Worm (Caenorhabditis elegans) whole organism, L2 larva: Measurements from ENCODE around the gene F41B5.12.
"Not testable (repeated sequence)": the region's sequence is repeated elsewhere in the genome, so short reads cannot be mapped to it uniquely, and the experiment has no call there.

Experiments used
- C34F6.9 ChIP-seq: fragments of 150-350 bp; optimal IDR thresholded peaks from 2 replicates; lab custom pipeline; 2014; ENCODE audit warnings: missing biosample characterization, missing genetic modification characterization
- F13H6.1 ChIP-seq: sonication (generic microtip); optimal IDR thresholded peaks from 2 replicates; lab custom pipeline; 2016; ENCODE audit warnings: missing genetic modification characterization, missing compliant biosample characterization
- Y55F3AM.14 ChIP-seq: fragments of 200-800 bp; sonication (Bioruptor generic); optimal IDR thresholded peaks from 2 replicates; lab custom pipeline; 2018; ENCODE audit warnings: mild to moderate bottlenecking, missing genetic modification characterization, missing compliant biosample characterization
- ZK546.5 ChIP-seq: sonication (generic microtip); optimal IDR thresholded peaks from 2 replicates; lab custom pipeline; 2017; ENCODE audit warnings: missing biosample characterization, missing genetic modification characterization
- alr-1 ChIP-seq: fragments of 150-350 bp; optimal IDR thresholded peaks from 2 replicates; lab custom pipeline; 2014; ENCODE audit warnings: missing biosample characterization, missing genetic modification characterization
- aly-2 ChIP-seq: fragments of 150-350 bp; optimal IDR thresholded peaks from 2 replicates; lab custom pipeline; 2014; ENCODE audit warnings: missing biosample characterization, missing genetic modification characterization
- blmp-1 ChIP-seq: sonication (generic microtip); optimal IDR thresholded peaks from 2 replicates; lab custom pipeline; 2017; ENCODE audit warnings: missing genetic modification characterization, mild to moderate bottlenecking, missing compliant biosample characterization, antibody characterized with exemption, moderate library complexity; ENCODE audit not compliant: insufficient read depth
- ceh-16 ChIP-seq: fragments of 150-350 bp; optimal IDR thresholded peaks from 2 replicates; lab custom pipeline; 2014; ENCODE audit warnings: missing biosample characterization, missing genetic modification characterization
- ceh-82 ChIP-seq: fragments of 150-350 bp; optimal IDR thresholded peaks from 2 replicates; lab custom pipeline; 2014; ENCODE audit warnings: missing biosample characterization, missing genetic modification characterization
- crh-2 ChIP-seq: sonication (generic microtip); optimal IDR thresholded peaks from 2 replicates; lab custom pipeline; 2017; ENCODE audit warnings: missing biosample characterization, missing genetic modification characterization
- egl-27 ChIP-seq: sonication (generic microtip); optimal IDR thresholded peaks from 3 replicates; lab custom pipeline; 2017; ENCODE audit warnings: missing biosample characterization, missing genetic modification reagents, missing genetic modification characterization
- elt-1 ChIP-seq: fragments of 150-350 bp; optimal IDR thresholded peaks from 2 replicates; lab custom pipeline; 2014; ENCODE audit warnings: missing biosample characterization, missing genetic modification characterization
- elt-3 ChIP-seq: sonication (generic microtip); optimal IDR thresholded peaks from 2 replicates; lab custom pipeline; 2017; ENCODE audit warnings: missing biosample characterization, missing genetic modification characterization
- fos-1 ChIP-seq: fragments of 150-350 bp; optimal IDR thresholded peaks from 2 replicates; lab custom pipeline; 2014; ENCODE audit warnings: missing biosample characterization, missing genetic modification characterization
- gmeb-1 ChIP-seq: fragments of 150-350 bp; optimal IDR thresholded peaks from 2 replicates; lab custom pipeline; 2014; ENCODE audit warnings: missing biosample characterization, missing genetic modification characterization
- lin-11 ChIP-seq: fragments of 150-350 bp; sonication (generic microtip); optimal IDR thresholded peaks from 2 replicates; lab custom pipeline; 2014; ENCODE audit warnings: missing biosample characterization, missing genetic modification characterization, inconsistent platforms, mixed read lengths
- lin-13 ChIP-seq: fragments of 150-350 bp; optimal IDR thresholded peaks from 2 replicates; lab custom pipeline; 2014; ENCODE audit warnings: missing biosample characterization, missing genetic modification reagents, missing genetic modification characterization
- lin-39 ChIP-seq: fragments of 150-350 bp; optimal IDR thresholded peaks from 2 replicates; lab custom pipeline; 2014; ENCODE audit warnings: missing biosample characterization, missing genetic modification reagents, missing genetic modification characterization
- lsy-2 ChIP-seq, 2 experiments: fragments of 150-350 bp in 1 of 2; sonication (generic microtip) in 1 of 2; optimal IDR thresholded peaks; 2 replicates each; lab custom pipeline; 2014 to 2017; ENCODE audit warnings: missing biosample characterization in 2 of 2, missing genetic modification characterization in 2 of 2
- mdl-1 ChIP-seq, 2 experiments: fragments of 150-350 bp in 1 of 2; sonication (generic microtip) in 1 of 2; optimal IDR thresholded peaks; 2 replicates each; lab custom pipeline; 2017; ENCODE audit warnings: missing biosample characterization in 2 of 2, missing genetic modification characterization in 2 of 2
- nhr-10 ChIP-seq: sonication (generic microtip); optimal IDR thresholded peaks from 2 replicates; lab custom pipeline; 2017; ENCODE audit warnings: missing biosample characterization, missing genetic modification characterization
- nhr-11 ChIP-seq: fragments of 150-350 bp; optimal IDR thresholded peaks from 2 replicates; lab custom pipeline; 2014; ENCODE audit warnings: missing biosample characterization, missing genetic modification characterization
- nhr-12 ChIP-seq: fragments of 150-350 bp; optimal IDR thresholded peaks from 2 replicates; lab custom pipeline; 2014; ENCODE audit warnings: missing biosample characterization, missing genetic modification characterization
- nhr-129 ChIP-seq: fragments of 150-350 bp; optimal IDR thresholded peaks from 2 replicates; lab custom pipeline; 2014; ENCODE audit warnings: missing biosample characterization, missing genetic modification characterization
- nhr-21 ChIP-seq: fragments of 150-350 bp; optimal IDR thresholded peaks from 2 replicates; lab custom pipeline; 2014; ENCODE audit warnings: missing biosample characterization, missing genetic modification characterization
- nhr-23 ChIP-seq: fragments of 150-350 bp; optimal IDR thresholded peaks from 2 replicates; lab custom pipeline; 2014; ENCODE audit warnings: missing biosample characterization, missing genetic modification reagents, missing genetic modification characterization
- nhr-25 ChIP-seq: fragments of 150-350 bp; sonication (generic microtip); optimal IDR thresholded peaks from 3 replicates; lab custom pipeline; 2014; ENCODE audit warnings: missing biosample characterization, missing genetic modification characterization
- nhr-6 ChIP-seq: fragments of 150-350 bp; optimal IDR thresholded peaks from 2 replicates; lab custom pipeline; 2014; ENCODE audit warnings: missing biosample characterization, missing genetic modification characterization
- nhr-77 ChIP-seq: fragments of 150-350 bp; optimal IDR thresholded peaks from 2 replicates; lab custom pipeline; 2014; ENCODE audit warnings: missing biosample characterization, missing genetic modification characterization
- peb-1 ChIP-seq: fragments of 150-350 bp; optimal IDR thresholded peaks from 2 replicates; lab custom pipeline; 2014; ENCODE audit warnings: missing biosample characterization, missing genetic modification characterization
- sem-4 ChIP-seq: fragments of 150-350 bp; optimal IDR thresholded peaks from 2 replicates; lab custom pipeline; 2014; ENCODE audit warnings: missing biosample characterization, missing genetic modification reagents, missing genetic modification characterization
- skn-1 ChIP-seq: sonication (generic microtip); optimal IDR thresholded peaks from 2 replicates; lab custom pipeline; 2017; ENCODE audit warnings: missing biosample characterization, missing genetic modification characterization
- sma-3 ChIP-seq: sonication (generic microtip); optimal IDR thresholded peaks from 2 replicates; lab custom pipeline; 2016; ENCODE audit warnings: missing genetic modification reagents, missing genetic modification characterization, missing compliant biosample characterization
- sma-9 ChIP-seq, 2 experiments: fragments of 150-350 bp in 1 of 2; sonication (generic microtip) in 1 of 2; optimal IDR thresholded peaks; 2 replicates each; lab custom pipeline; 2014 to 2016; ENCODE audit warnings: missing genetic modification characterization in 2 of 2, mild to moderate bottlenecking in 1 of 2, missing biosample characterization in 1 of 2, missing compliant biosample characterization in 1 of 2, missing genetic modification reagents in 1 of 2, moderate library complexity in 1 of 2
- snpc-4 ChIP-seq: fragments of 150-350 bp; optimal IDR thresholded peaks from 2 replicates; lab custom pipeline; 2014; ENCODE audit warnings: missing biosample characterization, missing genetic modification characterization
- unc-39 ChIP-seq: fragments of 150-350 bp; optimal IDR thresholded peaks from 2 replicates; lab custom pipeline; 2014; ENCODE audit warnings: missing biosample characterization, missing genetic modification characterization
- unc-55 ChIP-seq: fragments of 150-350 bp; sonication (generic microtip); optimal IDR thresholded peaks from 3 replicates; lab custom pipeline; 2014; ENCODE audit warnings: missing biosample characterization, missing genetic modification reagents, missing genetic modification characterization
- unc-62 ChIP-seq: fragments of 150-350 bp; optimal IDR thresholded peaks from 2 replicates; lab custom pipeline; 2014; ENCODE audit warnings: missing biosample characterization, missing genetic modification reagents, missing genetic modification characterization
- zag-1 ChIP-seq: fragments of 150-350 bp; optimal IDR thresholded peaks from 2 replicates; lab custom pipeline; 2014; ENCODE audit warnings: missing biosample characterization, missing genetic modification characterization
- ztf-4 ChIP-seq: fragments of 150-350 bp; optimal IDR thresholded peaks from 2 replicates; lab custom pipeline; 2014; ENCODE audit warnings: missing biosample characterization, missing genetic modification characterization

Gene F41B5.12

ce11 chrV:2251774-2252173, 9.0 kb upstream of the F41B5.12 start:
- TF ChIP-seq nhr-10 (tag; lab: Kevin White, UChicago) (no peak), fos-1 (tag; lab: Kevin White, UChicago) (peak; percentile 11), nhr-23 (tag; lab: Kevin White, UChicago) (no peak), lsy-2 (tag; optimal IDR thresholded peaks at IDR 0.05; lab: Kevin White, UChicago) (no peak), blmp-1 (tag; lab: Kevin White, UChicago) (no peak), mdl-1 (tag; optimal IDR thresholded peaks at IDR 0.05; lab: Kevin White, UChicago) (no peak), snpc-4 (tag; lab: Kevin White, UChicago) (no peak)

DNA sequence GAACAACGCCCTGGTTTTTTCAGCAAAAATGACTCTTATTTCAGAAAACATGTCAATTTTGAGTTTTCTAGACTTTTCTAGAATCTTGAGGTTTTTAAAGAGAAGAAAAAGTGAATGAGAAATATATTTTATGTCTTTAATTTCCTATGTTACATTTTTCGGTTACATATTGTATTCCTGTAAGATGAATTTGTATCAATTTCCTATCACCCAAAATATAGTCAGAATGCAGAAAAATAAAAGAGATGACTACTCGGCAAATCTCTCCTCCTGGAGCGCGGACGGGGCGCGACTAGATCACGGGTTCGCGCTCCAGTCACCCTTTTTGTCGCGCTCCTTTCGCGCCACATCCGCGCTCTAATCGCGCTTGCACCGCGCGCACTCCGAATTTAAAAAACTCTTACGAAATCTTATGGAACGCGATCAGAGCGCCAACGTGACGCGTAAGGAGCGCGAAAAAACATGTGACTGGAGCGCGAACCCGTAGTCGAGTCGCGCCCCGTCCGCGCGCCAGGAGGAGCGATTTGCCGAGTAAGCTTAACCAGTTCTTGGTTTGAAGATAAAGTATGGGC, 6.1 kb upstream of the F41B5.12 start, which contains the start of gene str-253:
TSS of gene str-253 (minus strand) at position 51 of the 572 bp plus-strand sequence.
- TF ChIP-seq ztf-4 (tag; lab: Kevin White, UChicago) (no peak), lin-39 (tag; lab: Kevin White, UChicago) (no peak), unc-55 (GFP tag; lab: Kevin White, UChicago) (no peak), nhr-11 (tag; lab: Kevin White, UChicago) (no peak), lin-11 (tag; lab: Kevin White, UChicago) (no peak), ceh-16 (tag; lab: Kevin White, UChicago) (no peak), egl-27 (tag; lab: Kevin White, UChicago) (no peak), sma-3 (GFP tag; lab: Kevin White, UChicago) (no peak), sma-9 (GFP tag; optimal IDR thresholded peaks at IDR 0.05; lab: Kevin White, UChicago) (no peak), sma-9 (tag; optimal IDR thresholded peaks at IDR 0.05; lab: Kevin White, UChicago) (no peak), aly-2 (tag; lab: Kevin White, UChicago) (no peak), gmeb-1 (tag; lab: Kevin White, UChicago) (no peak), ceh-82 (tag; lab: Kevin White, UChicago) (no peak), nhr-10 (tag; lab: Kevin White, UChicago) (no peak)
- TF ChIP-seq, all 48 proteins: peak for 0

DNA sequence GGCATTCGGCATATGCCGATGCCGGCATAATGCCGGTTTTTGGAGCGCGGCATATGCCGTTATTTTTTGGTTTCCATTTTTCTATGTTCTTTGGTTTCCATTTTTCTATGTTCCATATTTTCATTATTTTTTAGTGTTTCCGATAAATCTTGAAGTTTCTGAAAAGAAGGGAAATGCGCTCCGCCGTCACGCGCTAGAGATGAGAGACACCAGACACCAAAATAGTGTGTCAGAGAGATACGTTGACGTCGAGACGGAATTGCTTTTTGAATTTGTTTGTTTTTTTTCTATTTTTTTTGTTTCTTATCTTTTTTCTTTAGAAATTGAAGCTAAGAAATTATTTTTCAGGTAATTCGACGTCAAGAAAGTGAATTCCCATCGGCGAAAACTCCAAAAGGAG, 5.6 kb upstream of the F41B5.12 start, which contains the start of gene F41B5.1:
TSS of gene F41B5.1 (plus strand) at position 343 of the 400 bp plus-strand sequence.
- not testable (repeated sequence) for TF ChIP-seq snpc-4 (tag; lab: Kevin White, UChicago); sma-3 (GFP tag; lab: Kevin White, UChicago); elt-1

ce11 chrV:2259750-2260149, 1.0 kb upstream of the F41B5.12 start, which contains the start of gene nhr-182:
TSS of gene nhr-182 (minus strand) at chrV:2259927.
- TF ChIP-seq zag-1 (no peak), C34F6.9 (peak; percentile 27), unc-39 (tag; lab: Kevin White, UChicago) (no peak), gmeb-1 (tag; lab: Kevin White, UChicago) (no peak), crh-2 (tag; lab: Kevin White, UChicago) (peak; percentile 49), snpc-4 (tag; lab: Kevin White, UChicago) (no peak), nhr-77 (tag; lab: Kevin White, UChicago) (no peak), ZK546.5 (tag; lab: Kevin White, UChicago) (no peak), lsy-2 (tag; optimal IDR thresholded peaks at IDR 0.05; lab: Kevin White, UChicago) (peak in 1 of 2 experiments; percentile 28), sma-9 (GFP tag; optimal IDR thresholded peaks at IDR 0.05; lab: Kevin White, UChicago) (peak; percentile 19), sma-9 (tag; optimal IDR thresholded peaks at IDR 0.05; lab: Kevin White, UChicago) (no peak), sem-4 (tag; lab: Kevin White, UChicago) (no peak), elt-1 (no peak), nhr-12 (no peak), ztf-4 (tag; lab: Kevin White, UChicago) (no peak), lin-13 (GFP tag; lab: Kevin White, UChicago) (no peak), unc-62 (no peak), unc-55 (GFP tag; lab: Kevin White, UChicago) (no peak), lin-11 (tag; lab: Kevin White, UChicago) (no peak), nhr-25 (tag; lab: Kevin White, UChicago) (no peak), Y55F3AM.14 (GFP tag; lab: Kevin White, UChicago) (no peak), nhr-21 (no peak), nhr-10 (tag; lab: Kevin White, UChicago) (no peak), alr-1 (tag; lab: Kevin White, UChicago) (no peak), fos-1 (tag; lab: Kevin White, UChicago) (peak; percentile 18), mdl-1 (tag; optimal IDR thresholded peaks at IDR 0.05; lab: Kevin White, UChicago) (no peak), sma-3 (GFP tag; lab: Kevin White, UChicago) (no peak), egl-27 (tag; lab: Kevin White, UChicago) (no peak), peb-1 (tag; lab: Kevin White, UChicago) (no peak), ceh-16 (tag; lab: Kevin White, UChicago) (no peak), nhr-129 (peak; percentile 28), F13H6.1 (tag; lab: Kevin White, UChicago) (peak; percentile 6), skn-1 (tag; lab: Kevin White, UChicago) (peak; percentile 86), nhr-6 (no peak), elt-3 (no peak)
